Worm (Caenorhabditis elegans) whole organism, L3 larva: Measurements from ENCODE around the gene scl-14.

ENCODE experiments used
- ZK546.5 ChIP-seq: sonication (generic microtip); optimal IDR thresholded peaks from 2 replicates; lab custom pipeline; 2017; ENCODE audit warnings: missing biosample characterization, missing genetic modification characterization
- elt-3 ChIP-seq, 3 experiments: fragments of 150-350 bp in 1 of 3; sonication (generic microtip) in 2 of 3; optimal IDR thresholded peaks; 2 replicates in 2 of 3; 4 replicates in 1 of 3; lab custom pipeline; 2014 to 2017; ENCODE audit warnings: missing biosample characterization in 3 of 3, missing genetic modification characterization in 3 of 3
- fkh-10 ChIP-seq: sonication (generic microtip); optimal IDR thresholded peaks from 2 replicates; lab custom pipeline; 2017; ENCODE audit warnings: missing biosample characterization, missing genetic modification reagents, missing genetic modification characterization
- nhr-237 ChIP-seq: fragments of 150-350 bp; optimal IDR thresholded peaks from 2 replicates; lab custom pipeline; 2014; ENCODE audit warnings: missing biosample characterization, missing genetic modification characterization
- ztf-4 ChIP-seq: fragments of 150-350 bp; optimal IDR thresholded peaks from 2 replicates; lab custom pipeline; 2014; ENCODE audit warnings: missing biosample characterization, missing genetic modification characterization

DNA sequence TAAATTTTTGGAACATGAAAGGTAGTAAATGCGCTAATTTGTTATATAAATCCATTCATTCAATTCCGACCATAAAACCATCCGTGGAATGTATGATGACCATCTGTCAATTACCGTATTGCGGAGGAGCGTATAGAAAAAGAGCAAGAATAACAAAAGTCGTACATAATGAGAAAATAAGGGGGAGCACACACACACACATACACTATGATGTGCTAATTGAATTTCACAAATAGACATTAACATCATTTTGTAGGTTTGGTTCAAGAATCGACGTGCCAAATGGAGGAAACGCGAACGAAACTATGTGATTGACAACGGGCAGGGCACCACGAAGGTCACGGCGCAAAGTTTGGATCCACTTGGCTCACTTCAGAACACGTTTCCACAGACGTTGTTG lies 43.9 kb upstream of the scl-14 start:
- no peak for TF ChIP-seq ztf-4
- TF ChIP-seq ZK546.5 (tag; lab: Kevin White, UChicago), result no peak
- TF ChIP-seq fkh-10, result no peak
- no peak for TF ChIP-seq elt-3 (tag; optimal IDR thresholded peaks at IDR 0.05; lab: Kevin White, UChicago)
- no peak for TF ChIP-seq nhr-237 (tag; lab: Kevin White, UChicago)
